Fruit fly (Drosophila melanogaster) whole organism, embryonic: Measurements from ENCODE around the gene Blos4.

ENCODE experiments used
- Bdp1 ChIP-seq: fragments of 200-800 bp; sonication (Bioruptor generic); optimal IDR thresholded peaks from 3 replicates; lab custom pipeline; 2016; ENCODE audit warnings: missing biosample characterization, missing genetic modification characterization
- Blimp-1 ChIP-seq: fragments of 200-800 bp; sonication (Bioruptor generic); optimal IDR thresholded peaks from 3 replicates; lab custom pipeline; 2018; ENCODE audit warnings: missing biosample characterization, missing genetic modification characterization, mild to moderate bottlenecking, moderate library complexity, missing genetic modification reagents
- CG10267 ChIP-seq: fragments of 200-800 bp; sonication (Bioruptor generic); optimal IDR thresholded peaks from 2 replicates; lab custom pipeline; 2018; ENCODE audit warnings: missing biosample characterization, mild to moderate bottlenecking, missing genetic modification characterization, moderate library complexity
- CG10431 ChIP-seq: fragments of 200-800 bp; sonication (Bioruptor generic); optimal IDR thresholded peaks from 3 replicates; lab custom pipeline; 2018; ENCODE audit warnings: missing biosample characterization, mild to moderate bottlenecking, missing genetic modification characterization
- CG11695 ChIP-seq: fragments of 200-800 bp; sonication (Bioruptor generic); IDR thresholded peaks from 3 replicates; pipeline ENCODE4 v1.3.6; 2022; ENCODE audit warnings: missing biosample characterization, missing genetic modification characterization
- CG12744 ChIP-seq: fragments of 200-800 bp; sonication (Bioruptor generic); optimal IDR thresholded peaks from 2 replicates; lab custom pipeline; 2016; ENCODE audit warnings: missing biosample characterization, missing genetic modification characterization
- CG13624 ChIP-seq: fragments of 200-800 bp; sonication (Bioruptor generic); optimal IDR thresholded peaks from 2 replicates; lab custom pipeline; 2016; ENCODE audit warnings: missing biosample characterization, missing genetic modification characterization
- CG14965 ChIP-seq: fragments of 200-800 bp; sonication (Bioruptor generic); optimal IDR thresholded peaks from 2 replicates; lab custom pipeline; 2016; ENCODE audit warnings: missing biosample characterization, missing genetic modification characterization, borderline replicate concordance
- CG15269 ChIP-seq: fragments of 200-800 bp; sonication (Bioruptor generic); optimal IDR thresholded peaks from 2 replicates; lab custom pipeline; 2018; ENCODE audit warnings: missing biosample characterization, mild to moderate bottlenecking, missing genetic modification characterization, moderate library complexity
- CG16779 ChIP-seq: fragments of 200-800 bp; sonication (Bioruptor generic); IDR thresholded peaks from 2 replicates; pipeline ENCODE4 v1.3.6; 2022; ENCODE audit warnings: missing biosample characterization, missing genetic modification characterization
- CG17359 ChIP-seq: fragments of 200-800 bp; sonication (Bioruptor generic); optimal IDR thresholded peaks from 3 replicates; lab custom pipeline; 2018; ENCODE audit warnings: missing biosample characterization, mild to moderate bottlenecking, missing genetic modification characterization, moderate library complexity
- CG2116 ChIP-seq: fragments of 200-800 bp; sonication (Bioruptor generic); optimal IDR thresholded peaks from 3 replicates; lab custom pipeline; 2018; ENCODE audit warnings: missing biosample characterization, mild to moderate bottlenecking, missing genetic modification characterization
- CG2202 ChIP-seq: fragments of 200-800 bp; sonication (Bioruptor generic); optimal IDR thresholded peaks from 2 replicates; lab custom pipeline; 2018; ENCODE audit warnings: missing biosample characterization, mild to moderate bottlenecking, missing genetic modification characterization
- CG30020 ChIP-seq: fragments of 200-800 bp; optimal IDR thresholded peaks from 2 replicates; lab custom pipeline; 2019; ENCODE audit warnings: missing biosample characterization, mild to moderate bottlenecking, missing genetic modification characterization, moderate library complexity
- CG3065 ChIP-seq: fragments of 200-800 bp; sonication (Bioruptor generic); optimal IDR thresholded peaks from 2 replicates; lab custom pipeline; 2016; ENCODE audit warnings: missing biosample characterization, missing genetic modification characterization
- CG31224 ChIP-seq: fragments of 200-800 bp; sonication (Bioruptor generic); IDR thresholded peaks from 2 replicates; pipeline ENCODE4 v1.3.6; 2022; ENCODE audit warnings: missing biosample characterization, missing genetic modification characterization
- CG3838 ChIP-seq: fragments of 200-800 bp; sonication (Bioruptor generic); optimal IDR thresholded peaks from 3 replicates; lab custom pipeline; 2016; ENCODE audit warnings: missing biosample characterization, missing genetic modification characterization
- CG5245 ChIP-seq: fragments of 200-800 bp; sonication (Bioruptor generic); optimal IDR thresholded peaks from 3 replicates; lab custom pipeline; 2016; ENCODE audit warnings: missing biosample characterization, missing genetic modification characterization
- CG7987 ChIP-seq: fragments of 200-800 bp; sonication (Bioruptor generic); optimal IDR thresholded peaks from 2 replicates; lab custom pipeline; 2018; ENCODE audit warnings: missing biosample characterization, mild to moderate bottlenecking, missing genetic modification characterization, moderate library complexity
- CG8944 ChIP-seq: fragments of 200-800 bp; sonication (Bioruptor generic); optimal IDR thresholded peaks from 3 replicates; lab custom pipeline; 2016; ENCODE audit warnings: missing biosample characterization, missing genetic modification characterization
- CG9215 ChIP-seq: fragments of 200-800 bp; sonication (Bioruptor generic); IDR thresholded peaks from 2 replicates; pipeline ENCODE4 v1.3.6; 2022; ENCODE audit warnings: missing biosample characterization, missing genetic modification characterization
- CG9797 ChIP-seq: fragments of 200-800 bp; sonication (Bioruptor generic); optimal IDR thresholded peaks from 3 replicates; lab custom pipeline; 2018; ENCODE audit warnings: missing biosample characterization, mild to moderate bottlenecking, missing genetic modification characterization
- D19B ChIP-seq: fragments of 200-800 bp; sonication (Bioruptor generic); optimal IDR thresholded peaks from 2 replicates; lab custom pipeline; 2017; ENCODE audit warnings: missing biosample characterization, mild to moderate bottlenecking, missing genetic modification characterization
- Doc3 ChIP-seq: fragments of 200-800 bp; sonication (Bioruptor generic); IDR thresholded peaks from 3 replicates; pipeline ENCODE4 v1.3.6; 2022; ENCODE audit warnings: missing biosample characterization, missing genetic modification characterization; ENCODE audit not compliant: partially characterized antibody
- GATAe ChIP-seq: fragments of 200-800 bp; sonication (Bioruptor generic); conservative IDR thresholded peaks from 2 replicates; pipeline ENCODE4 v1.3.6; 2022; ENCODE audit warnings: missing biosample characterization, missing genetic modification characterization
- Hey ChIP-seq: fragments of 200-800 bp; sonication (Bioruptor generic); optimal IDR thresholded peaks from 3 replicates; lab custom pipeline; 2018; ENCODE audit warnings: missing biosample characterization, mild to moderate bottlenecking, missing genetic modification characterization
- Jarid2 ChIP-seq: fragments of 200-800 bp; sonication (Bioruptor generic); optimal IDR thresholded peaks from 3 replicates; lab custom pipeline; 2017; ENCODE audit warnings: mild to moderate bottlenecking, missing biosample characterization, missing genetic modification reagents, missing genetic modification characterization
- MESR4 ChIP-seq: fragments of 200-800 bp; sonication (Bioruptor generic); optimal IDR thresholded peaks from 2 replicates; lab custom pipeline; 2018; ENCODE audit warnings: missing biosample characterization, mild to moderate bottlenecking, missing genetic modification characterization, moderate library complexity
- MTF-1 ChIP-seq: fragments of 200-800 bp; sonication (Bioruptor generic); optimal IDR thresholded peaks from 2 replicates; lab custom pipeline; 2018; ENCODE audit warnings: missing biosample characterization, mild to moderate bottlenecking, missing genetic modification characterization, borderline replicate concordance
- Mes4 ChIP-seq: fragments of 200-800 bp; sonication (Bioruptor generic); optimal IDR thresholded peaks from 2 replicates; lab custom pipeline; 2016; ENCODE audit warnings: missing biosample characterization, missing genetic modification characterization
- NfI ChIP-seq: fragments of 200-800 bp; sonication (Bioruptor generic); optimal IDR thresholded peaks from 3 replicates; lab custom pipeline; 2018; ENCODE audit warnings: missing biosample characterization, mild to moderate bottlenecking, missing genetic modification characterization, moderate library complexity
- PHDP ChIP-seq: fragments of 200-800 bp; sonication (Bioruptor generic); optimal IDR thresholded peaks from 3 replicates; lab custom pipeline; 2018; ENCODE audit warnings: missing biosample characterization, mild to moderate bottlenecking, missing genetic modification characterization, moderate library complexity
- Spps ChIP-seq: fragments of 200-800 bp; sonication (Bioruptor generic); optimal IDR thresholded peaks from 2 replicates; lab custom pipeline; 2018; ENCODE audit warnings: missing biosample characterization, mild to moderate bottlenecking, missing genetic modification characterization
- YL-1 ChIP-seq: fragments of 200-800 bp; sonication (Bioruptor generic); optimal IDR thresholded peaks from 3 replicates; lab custom pipeline; 2017; ENCODE audit warnings: missing biosample characterization, mild to moderate bottlenecking, missing genetic modification characterization
- al ChIP-seq: fragments of 200-800 bp; sonication (Bioruptor generic); IDR thresholded peaks from 2 replicates; pipeline ENCODE4 v1.3.6; 2022; ENCODE audit warnings: missing biosample characterization, missing genetic modification characterization
- bsh ChIP-seq, 2 experiments: fragments of 200-800 bp; sonication (Bioruptor generic); optimal IDR thresholded peaks; 2 replicates each; lab custom pipeline; 2017 to 2018; ENCODE audit warnings: mild to moderate bottlenecking in 2 of 2, missing biosample characterization in 2 of 2, missing genetic modification characterization in 2 of 2, moderate library complexity in 1 of 2
- caup ChIP-seq: fragments of 200-800 bp; sonication (Bioruptor generic); optimal IDR thresholded peaks from 3 replicates; lab custom pipeline; 2017; ENCODE audit warnings: missing biosample characterization, mild to moderate bottlenecking, missing genetic modification characterization, moderate library complexity; ENCODE audit not compliant: severe bottlenecking
- disco-r ChIP-seq: fragments of 200-800 bp; sonication (Bioruptor generic); optimal IDR thresholded peaks from 2 replicates; lab custom pipeline; 2016; ENCODE audit warnings: missing biosample characterization, missing genetic modification characterization
- eve ChIP-seq, 2 experiments: fragments of >200 bp; optimal IDR thresholded peaks; 2 replicates each; lab custom pipeline; 2017; ENCODE audit warnings: missing biosample characterization in 2 of 2, missing genetic modification characterization in 2 of 2
- ham ChIP-seq: fragments of 200-800 bp; sonication (Bioruptor generic); IDR thresholded peaks from 2 replicates; pipeline ENCODE4 v1.3.6; 2022; ENCODE audit warnings: missing biosample characterization, missing genetic modification characterization
- lov ChIP-seq, 2 experiments: fragments of 200-800 bp in 1 of 2; fragments of >200 bp in 1 of 2; sonication (Bioruptor generic) in 1 of 2; IDR thresholded peaks in 1 of 2; optimal IDR thresholded peaks in 1 of 2; 2 replicates in 1 of 2; 3 replicates in 1 of 2; pipeline versions ENCODE4 v1.3.6 to Lab custom; 2017 to 2022; ENCODE audit warnings: missing biosample characterization in 1 of 2, missing genetic modification characterization in 1 of 2
- pb ChIP-seq: fragments of 200-800 bp; sonication (Bioruptor generic); optimal IDR thresholded peaks from 3 replicates; lab custom pipeline; 2016; ENCODE audit warnings: missing biosample characterization, missing genetic modification characterization
- pnt ChIP-seq: fragments of 200-800 bp; sonication (Bioruptor generic); optimal IDR thresholded peaks from 3 replicates; lab custom pipeline; 2016; ENCODE audit warnings: missing biosample characterization, missing genetic modification characterization
- row ChIP-seq: fragments of 200-800 bp; sonication (Bioruptor generic); IDR thresholded peaks from 3 replicates; pipeline ENCODE4 v1.3.6; 2022; ENCODE audit warnings: missing biosample characterization, missing genetic modification characterization
- sqz ChIP-seq: fragments of 200-800 bp; sonication (Bioruptor generic); optimal IDR thresholded peaks from 3 replicates; lab custom pipeline; 2018; ENCODE audit warnings: missing biosample characterization, mild to moderate bottlenecking, missing genetic modification characterization
- stc ChIP-seq: fragments of 200-800 bp; sonication (Bioruptor generic); IDR thresholded peaks from 2 replicates; pipeline ENCODE4 v1.3.6; 2022; ENCODE audit warnings: missing biosample characterization, missing genetic modification characterization
- tgo ChIP-seq: fragments of 200-800 bp; sonication (Bioruptor generic); IDR thresholded peaks from 3 replicates; pipeline ENCODE4 v1.3.6; 2022; ENCODE audit warnings: missing biosample characterization, missing genetic modification characterization
- toy ChIP-seq: fragments of 200-800 bp; sonication (Bioruptor generic); IDR thresholded peaks from 2 replicates; pipeline ENCODE4 v1.3.6; 2022; ENCODE audit warnings: missing biosample characterization, missing genetic modification characterization
- wdn ChIP-seq: fragments of 200-800 bp; sonication (Bioruptor generic); IDR thresholded peaks from 2 replicates; pipeline ENCODE4 v1.3.6; 2022; ENCODE audit warnings: missing biosample characterization, missing genetic modification characterization
- zf30C ChIP-seq: fragments of 200-800 bp; sonication (Bioruptor generic); optimal IDR thresholded peaks from 3 replicates; lab custom pipeline; 2018; ENCODE audit warnings: missing biosample characterization, mild to moderate bottlenecking, missing genetic modification characterization

The Blos4 gene

DNA sequence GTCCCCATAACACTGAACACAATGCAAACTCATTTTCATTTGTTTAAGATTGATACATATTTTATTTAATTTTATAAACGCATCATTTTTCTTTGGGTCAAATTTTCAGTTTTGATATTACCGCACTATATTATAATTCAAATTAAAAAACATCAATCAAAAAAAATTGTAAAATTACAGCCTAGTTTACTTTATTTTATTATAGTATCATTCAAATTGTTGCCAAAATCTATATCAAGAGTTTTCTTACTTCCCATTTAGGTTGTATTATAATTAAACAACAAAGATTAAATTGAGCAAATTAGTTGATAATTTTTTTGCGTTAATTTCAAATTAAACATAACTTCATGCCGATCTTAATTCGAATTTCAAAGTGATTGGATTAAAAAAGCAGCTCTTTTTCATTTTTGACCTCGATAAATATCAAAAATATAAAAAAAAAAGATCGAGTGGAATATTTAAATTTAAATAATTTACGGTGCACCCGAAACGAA is 27.0 kb upstream of the Blos4 start (continued):
- TF ChIP-seq MESR4 (GFP tag; lab: Kevin White, UChicago) (no peak), bsh (GFP tag; optimal IDR thresholded peaks at IDR 0.05; lab: Kevin White, UChicago) (peak in 1 of 2 experiments; percentile 34), CG13624 (GFP tag; lab: Kevin White, UChicago) (no peak), CG15269 (tag; lab: Kevin White, UChicago) (no peak), row (GFP tag; lab: Robert Waterston, UW) (peak; percentile 5; the same call in 1 of the 3 replicates), Jarid2 (GFP tag; lab: Kevin White, UChicago) (no peak), CG8944 (no peak), caup (GFP tag; lab: Kevin White, UChicago) (no peak), CG9797 (GFP tag; lab: Kevin White, UChicago) (no peak), disco-r (no peak), CG17359 (tag; lab: Kevin White, UChicago) (no peak), sqz (GFP tag; lab: Kevin White, UChicago) (no peak), CG2202 (tag; lab: Kevin White, UChicago) (no peak), Doc3 (GFP tag; lab: Robert Waterston, UW) (no peak), Blimp-1 (GFP tag; lab: Kevin White, UChicago) (peak; percentile 48), toy (no peak), YL-1 (GFP tag; lab: Kevin White, UChicago) (no peak), CG9215 (GFP tag; lab: Robert Waterston, UW) (no peak), CG14965 (GFP tag; lab: Kevin White, UChicago) (no peak), PHDP (tag; lab: Kevin White, UChicago) (peak; percentile 13), CG31224 (GFP tag; lab: Robert Waterston, UW) (no peak), NfI (GFP tag; lab: Kevin White, UChicago) (no peak), CG16779 (GFP tag; lab: Robert Waterston, UW) (no peak), CG2116 (GFP tag; lab: Kevin White, UChicago) (no peak), CG3065 (GFP tag; lab: Kevin White, UChicago) (no peak), CG3838 (GFP tag; lab: Kevin White, UChicago) (no peak), Mes4 (GFP tag; lab: Kevin White, UChicago) (no peak), ham (GFP tag; lab: Robert Waterston, UW) (no peak), CG11695 (GFP tag; lab: Robert Waterston, UW) (no peak), zf30C (GFP tag; lab: Kevin White, UChicago) (no peak), GATAe (GFP tag; lab: Robert Waterston, UW) (no peak), CG7987 (GFP tag; lab: Kevin White, UChicago) (no peak), MTF-1 (GFP tag; lab: Kevin White, UChicago) (no peak), pnt (GFP tag; lab: Kevin White, UChicago) (no peak), D19B (GFP tag; lab: Kevin White, UChicago) (no peak), wdn (GFP tag; lab: Robert Waterston, UW) (no peak), tgo (GFP tag; lab: Robert Waterston, UW) (no peak), al (GFP tag; lab: Robert Waterston, UW) (no peak), Bdp1 (GFP tag; lab: Kevin White, UChicago) (no peak), Spps (tag; lab: Kevin White, UChicago) (no peak), Hey (tag; lab: Kevin White, UChicago) (no peak), pb (no peak), CG5245 (GFP tag; lab: Kevin White, UChicago) (no peak), CG10267 (peak; percentile 52), eve (GFP tag; optimal IDR thresholded peaks at IDR 0.05; lab: Kevin White, UChicago) (no peak), CG10431 (GFP tag; lab: Kevin White, UChicago) (no peak), lov (optimal IDR thresholded peaks at IDR 0.05; lab: Kevin White, UChicago) (no peak), lov (GFP tag; IDR thresholded peaks at IDR 0.05; lab: Robert Waterston, UW) (no peak), CG12744 (GFP tag; lab: Kevin White, UChicago) (no peak), stc (GFP tag; lab: Robert Waterston, UW) (0 out of 2 replicates have a peak, but pooled peaks have one; percentile 2), CG30020 (tag; lab: Kevin White, UChicago) (no peak)
